Worm (Caenorhabditis elegans) whole organism, mixed stage, embryonic: ENCODE results near the gene nep-17.

Experiments
- drap-1 ChIP-seq: fragments of 200-800 bp; sonication (Bioruptor generic); optimal IDR thresholded peaks from 3 replicates; lab custom pipeline; 2018; ENCODE audit warnings: mild to moderate bottlenecking, missing genetic modification characterization, missing compliant biosample characterization
- elt-3 ChIP-seq: fragments of 150-350 bp; optimal IDR thresholded peaks from 2 replicates; lab custom pipeline; 2014; ENCODE audit warnings: missing biosample characterization, missing genetic modification characterization
- ham-2 ChIP-seq: fragments of 200-800 bp; sonication (Bioruptor generic); optimal IDR thresholded peaks from 2 replicates; lab custom pipeline; 2018; ENCODE audit warnings: mild to moderate bottlenecking, missing genetic modification characterization, missing compliant biosample characterization
- snpc-4 ChIP-seq: fragments of 150-350 bp; optimal IDR thresholded peaks from 2 replicates; lab custom pipeline; 2014; ENCODE audit warnings: missing biosample characterization, missing genetic modification characterization
- unc-39 ChIP-seq: fragments of 150-350 bp; optimal IDR thresholded peaks from 2 replicates; lab custom pipeline; 2014; ENCODE audit warnings: missing biosample characterization, missing genetic modification characterization
- unc-62 ChIP-seq: fragments of 150-350 bp; optimal IDR thresholded peaks from 2 replicates; lab custom pipeline; 2014; ENCODE audit warnings: missing biosample characterization, missing genetic modification reagents, missing genetic modification characterization
- ztf-11 ChIP-seq: fragments of 150-350 bp; optimal IDR thresholded peaks from 2 replicates; lab custom pipeline; 2014; ENCODE audit warnings: missing biosample characterization, missing genetic modification characterization

ce11 chrII:13540956-13541355 lies 33.3 kb downstream of the nep-17 start, which contains the start of the genes noa-1 and Y48E1B.17:
- TF ChIP-seq elt-3 (tag; lab: Kevin White, UChicago), result no peak
- no peak for TF ChIP-seq ham-2 (GFP tag; lab: Kevin White, UChicago)
- no peak for TF ChIP-seq unc-62 (GFP tag; lab: Kevin White, UChicago)
- no peak for TF ChIP-seq unc-39 (tag; lab: Kevin White, UChicago)
- TF ChIP-seq snpc-4 (tag; lab: Kevin White, UChicago), result no peak
- no peak for TF ChIP-seq drap-1 (GFP tag; lab: Kevin White, UChicago)
- no peak for TF ChIP-seq ztf-11 (tag; lab: Kevin White, UChicago)
